Worm (Caenorhabditis elegans) whole organism, early embryonic: ENCODE measurements around the gene C09G9.1.

Experiments
- B0310.2 ChIP-seq: sonication (generic microtip); optimal IDR thresholded peaks from 2 replicates; lab custom pipeline; 2016; ENCODE audit warnings: mild to moderate bottlenecking, missing genetic modification characterization, missing compliant biosample characterization
- F13C5.2 ChIP-seq: sonication (generic microtip); optimal IDR thresholded peaks from 2 replicates; lab custom pipeline; 2017; ENCODE audit warnings: mild to moderate bottlenecking, missing genetic modification characterization, inconsistent platforms, missing compliant biosample characterization
- aly-1 ChIP-seq: sonication (generic microtip); optimal IDR thresholded peaks from 2 replicates; lab custom pipeline; 2016; ENCODE audit warnings: missing genetic modification characterization, missing compliant biosample characterization
- ama-1 ChIP-seq: fragments of 150-350 bp; optimal IDR thresholded peaks from 2 replicates; lab custom pipeline; 2014
- ceh-13 ChIP-seq: fragments of 200-800 bp; sonication (Bioruptor generic); optimal IDR thresholded peaks from 2 replicates; lab custom pipeline; 2018; ENCODE audit warnings: mild to moderate bottlenecking, missing genetic modification characterization, missing compliant biosample characterization
- ceh-36 ChIP-seq: sonication (generic microtip); optimal IDR thresholded peaks from 2 replicates; lab custom pipeline; 2016; ENCODE audit warnings: missing genetic modification characterization, inconsistent platforms, missing compliant biosample characterization
- ets-7 ChIP-seq: sonication (generic microtip); optimal IDR thresholded peaks from 2 replicates; lab custom pipeline; 2016; ENCODE audit warnings: missing genotype, missing genetic modification characterization, missing compliant biosample characterization
- flt-1 ChIP-seq: fragments of 200-800 bp; sonication (Bioruptor generic); IDR thresholded peaks from 2 replicates; pipeline ENCODE4 v1.3.6; 2022; ENCODE audit warnings: missing genetic modification characterization, missing compliant biosample characterization
- hmbx-1 ChIP-seq: sonication (generic microtip); optimal IDR thresholded peaks from 2 replicates; lab custom pipeline; 2016; ENCODE audit warnings: mild to moderate bottlenecking, missing genetic modification characterization, missing compliant biosample characterization
- hmg-4 ChIP-seq: fragments of 200-800 bp; sonication (Bioruptor generic); optimal IDR thresholded peaks from 2 replicates; lab custom pipeline; 2018; ENCODE audit warnings: mild to moderate bottlenecking, missing genetic modification characterization, missing compliant biosample characterization
- hnd-1 ChIP-seq: sonication (generic microtip); optimal IDR thresholded peaks from 2 replicates; lab custom pipeline; 2016; ENCODE audit warnings: missing genetic modification characterization, missing compliant biosample characterization
- pes-1 ChIP-seq: fragments of 200-800 bp; sonication (Bioruptor generic); IDR thresholded peaks from 2 replicates; pipeline ENCODE4 v1.3.6; 2022; ENCODE audit warnings: missing genetic modification reagents, missing genetic modification characterization, missing compliant biosample characterization
- scrt-1 ChIP-seq: fragments of 200-800 bp; sonication (Bioruptor generic); IDR thresholded peaks from 2 replicates; pipeline ENCODE4 v1.3.6; 2022; ENCODE audit warnings: missing genetic modification characterization, missing compliant biosample characterization
- sea-1 ChIP-seq: fragments of 200-800 bp; sonication (Bioruptor generic); conservative IDR thresholded peaks from 2 replicates; pipeline ENCODE4 v1.3.6; 2022; ENCODE audit warnings: missing genetic modification characterization, missing compliant biosample characterization
- tbx-11 ChIP-seq: fragments of 200-800 bp; sonication (Bioruptor generic); IDR thresholded peaks from 2 replicates; pipeline ENCODE4 v1.3.6; 2022; ENCODE audit warnings: missing genetic modification characterization, missing compliant biosample characterization
- tbx-37 ChIP-seq: fragments of 200-800 bp; sonication (Bioruptor generic); conservative IDR thresholded peaks from 2 replicates; pipeline ENCODE4 v1.3.6; 2022; ENCODE audit warnings: missing genetic modification reagents, missing genetic modification characterization, missing compliant biosample characterization
- tra-4 ChIP-seq: sonication (generic microtip); optimal IDR thresholded peaks from 2 replicates; lab custom pipeline; 2017; ENCODE audit warnings: missing genetic modification characterization, missing compliant biosample characterization

Gene C09G9.1

ce11 chrIV:8845922-8846321 lies 19.4 kb downstream of the C09G9.1 start:
- no peak for TF ChIP-seq pes-1 (GFP tag; lab: Robert Waterston, UW)
- no peak for TF ChIP-seq flt-1 (GFP tag; lab: Robert Waterston, UW)
- no peak for TF ChIP-seq tbx-37 (GFP tag; lab: Robert Waterston, UW)
- TF ChIP-seq F13C5.2 (tag; lab: Kevin White, UChicago) = no peak
- no peak for TF ChIP-seq ets-7 (tag; lab: Kevin White, UChicago)
- TF ChIP-seq ceh-36 (tag; lab: Kevin White, UChicago) = no peak
- TF ChIP-seq sea-1 (GFP tag; lab: Robert Waterston, UW) = no peak
- TF ChIP-seq hmbx-1 (tag; lab: Kevin White, UChicago) = no peak
- TF ChIP-seq aly-1 (tag; lab: Kevin White, UChicago) = no peak
- no peak for TF ChIP-seq tbx-11 (GFP tag; lab: Robert Waterston, UW)
- TF ChIP-seq hnd-1 = no peak
- TF ChIP-seq B0310.2 (tag; lab: Kevin White, UChicago) = no peak
- no peak for TF ChIP-seq ama-1 (lab: Kevin White, UChicago)
- no peak for TF ChIP-seq scrt-1 (GFP tag; lab: Robert Waterston, UW)
- no peak for TF ChIP-seq tra-4 (tag; lab: Kevin White, UChicago)
- TF ChIP-seq hmg-4 (GFP tag; lab: Kevin White, UChicago) = no peak
- no peak for TF ChIP-seq ceh-13 (GFP tag; lab: Kevin White, UChicago)

- TF ChIP-seq aly-1 (tag; lab: Kevin White, UChicago) = no peak
- no peak for TF ChIP-seq ets-7 (tag; lab: Kevin White, UChicago)
- TF ChIP-seq ceh-36 (tag; lab: Kevin White, UChicago) = no peak
- no peak for TF ChIP-seq flt-1 (GFP tag; lab: Robert Waterston, UW)
- TF ChIP-seq sea-1 (GFP tag; lab: Robert Waterston, UW) = no peak
- no peak for TF ChIP-seq ama-1 (lab: Kevin White, UChicago)
- TF ChIP-seq tbx-37 (GFP tag; lab: Robert Waterston, UW) = no peak
- no peak for TF ChIP-seq pes-1 (GFP tag; lab: Robert Waterston, UW)
- TF ChIP-seq F13C5.2 (tag; lab: Kevin White, UChicago) = no peak
- TF ChIP-seq tra-4 (tag; lab: Kevin White, UChicago) = no peak
Measured at ce11 chrIV:8844457-8844856, 20.8 kb downstream of the C09G9.1 start, which contains the start of gene T11B7.2. Gene T11B7.2, minus strand, starts transcription at chrIV:8844557.

- no peak for TF ChIP-seq scrt-1 (GFP tag; lab: Robert Waterston, UW)
- TF ChIP-seq sea-1 (GFP tag; lab: Robert Waterston, UW) = no peak
- no peak for TF ChIP-seq B0310.2 (tag; lab: Kevin White, UChicago)
- TF ChIP-seq aly-1 (tag; lab: Kevin White, UChicago) = no peak
- no peak for TF ChIP-seq tbx-37 (GFP tag; lab: Robert Waterston, UW)
Measured at ce11 chrIV:8840161-8840765, 25.0 kb downstream of the C09G9.1 start, which contains the start of the genes T28C6.11 and T11B7.1. Gene T28C6.11, minus strand, starts transcription at chrIV:8840261. Gene T11B7.1, plus strand, starts transcription at chrIV:8840715.

- TF ChIP-seq pes-1 (GFP tag; lab: Robert Waterston, UW) = no peak
- TF ChIP-seq ceh-36 (tag; lab: Kevin White, UChicago) = no peak
- no peak for TF ChIP-seq ceh-13 (GFP tag; lab: Kevin White, UChicago)
- no peak for TF ChIP-seq tbx-11 (GFP tag; lab: Robert Waterston, UW)
- TF ChIP-seq tbx-37 (GFP tag; lab: Robert Waterston, UW) = no peak
- TF ChIP-seq sea-1 (GFP tag; lab: Robert Waterston, UW) = no peak
- TF ChIP-seq hmg-4 (GFP tag; lab: Kevin White, UChicago) = no peak
- TF ChIP-seq B0310.2 (tag; lab: Kevin White, UChicago) = no peak
- TF ChIP-seq flt-1 (GFP tag; lab: Robert Waterston, UW) = no peak
Measured at ce11 chrIV:8830591-8830990, 34.7 kb downstream of the C09G9.1 start, which contains the start of gene T28C6.8. Gene T28C6.8, minus strand, starts transcription at chrIV:8830727.

ce11 chrIV:8827500-8827899 lies 37.8 kb downstream of the C09G9.1 start, which contains the start of gene T28C6.7:
Gene T28C6.7, plus strand, starts transcription at chrIV:8827800.
- TF ChIP-seq B0310.2 (tag; lab: Kevin White, UChicago) (no peak), F13C5.2 (tag; lab: Kevin White, UChicago) (no peak), ama-1 (lab: Kevin White, UChicago) (no peak), aly-1 (tag; lab: Kevin White, UChicago) (no peak), hmg-4 (GFP tag; lab: Kevin White, UChicago) (no peak), ceh-36 (tag; lab: Kevin White, UChicago) (no peak)

- TF ChIP-seq tbx-37 (GFP tag; lab: Robert Waterston, UW) = 0 out of 2 replicates have a peak, but pooled peaks have one; percentile 14
- TF ChIP-seq F13C5.2 (tag; lab: Kevin White, UChicago) = peak; percentile 35
- TF ChIP-seq tra-4 (tag; lab: Kevin White, UChicago) = no peak
- 0 out of 2 replicates have a peak, but pooled peaks have one; percentile 33 for TF ChIP-seq scrt-1 (GFP tag; lab: Robert Waterston, UW)
Measured at ce11 chrIV:8826606-8827000, 38.7 kb downstream of the C09G9.1 start.

- no peak for TF ChIP-seq hnd-1
- TF ChIP-seq scrt-1 (GFP tag; lab: Robert Waterston, UW) = no peak
- TF ChIP-seq flt-1 (GFP tag; lab: Robert Waterston, UW) = no peak
- no peak for TF ChIP-seq hmg-4 (GFP tag; lab: Kevin White, UChicago)
- TF ChIP-seq aly-1 (tag; lab: Kevin White, UChicago) = no peak
- TF ChIP-seq ceh-13 (GFP tag; lab: Kevin White, UChicago) = no peak
- TF ChIP-seq hmbx-1 (tag; lab: Kevin White, UChicago) = no peak
- TF ChIP-seq tbx-11 (GFP tag; lab: Robert Waterston, UW) = no peak
- no peak for TF ChIP-seq ets-7 (tag; lab: Kevin White, UChicago)
- TF ChIP-seq B0310.2 (tag; lab: Kevin White, UChicago) = no peak
- no peak for TF ChIP-seq F13C5.2 (tag; lab: Kevin White, UChicago)
Measured at ce11 chrIV:8825997-8826605, 39.2 kb downstream of the C09G9.1 start.
